Worm (Caenorhabditis elegans) whole organism, young adult: ENCODE results near the gene skr-9.

Experiments used
- C17E4.6 ChIP-seq: fragments of 200-800 bp; sonication (Bioruptor generic); IDR thresholded peaks from 2 replicates; pipeline ENCODE4 v1.3.6; 2022; ENCODE audit warnings: missing genetic modification reagents, missing genetic modification characterization, missing compliant biosample characterization
- D2030.7 ChIP-seq: fragments of 200-800 bp; sonication (Bioruptor generic); IDR thresholded peaks from 2 replicates; pipeline ENCODE4 v1.3.6; 2022; ENCODE audit warnings: missing genetic modification reagents, missing genetic modification characterization, missing compliant biosample characterization
- F33H1.4 ChIP-seq: fragments of 200-800 bp; sonication (Bioruptor generic); IDR thresholded peaks from 2 replicates; pipeline ENCODE4 v1.3.6; 2022; ENCODE audit warnings: missing genetic modification reagents, missing genetic modification characterization, missing compliant biosample characterization
- F55B11.4 ChIP-seq: sonication (generic microtip); optimal IDR thresholded peaks from 2 replicates; lab custom pipeline; 2016; ENCODE audit warnings: missing compliant biosample characterization, missing genetic modification characterization, borderline replicate concordance; ENCODE audit not compliant: insufficient read depth
- F57C9.4 ChIP-seq: sonication (generic microtip); optimal IDR thresholded peaks from 2 replicates; lab custom pipeline; 2017; ENCODE audit warnings: mild to moderate bottlenecking, missing genetic modification characterization, missing compliant biosample characterization
- K11D2.4 ChIP-seq: fragments of 200-800 bp; sonication (Bioruptor generic); IDR thresholded peaks from 2 replicates; pipeline ENCODE4 v1.3.6; 2022; ENCODE audit warnings: missing genetic modification reagents, missing genetic modification characterization, missing compliant biosample characterization
- athp-1 ChIP-seq: sonication (generic microtip); optimal IDR thresholded peaks from 2 replicates; lab custom pipeline; 2017; ENCODE audit warnings: mild to moderate bottlenecking, missing genetic modification characterization, missing compliant biosample characterization
- attf-6 ChIP-seq: fragments of 200-800 bp; sonication (Bioruptor generic); IDR thresholded peaks from 2 replicates; pipeline ENCODE4 v1.3.6; 2022; ENCODE audit warnings: missing genetic modification reagents, missing genetic modification characterization, missing compliant biosample characterization
- ccch-3 ChIP-seq: fragments of 200-800 bp; sonication (Bioruptor generic); optimal IDR thresholded peaks from 2 replicates; lab custom pipeline; 2018; ENCODE audit warnings: mild to moderate bottlenecking, missing genetic modification characterization, missing compliant biosample characterization
- cebp-2 ChIP-seq: fragments of 200-800 bp; sonication (Bioruptor generic); IDR thresholded peaks from 2 replicates; pipeline ENCODE4 v1.3.6; 2022; ENCODE audit warnings: missing genetic modification characterization, missing compliant biosample characterization
- ceh-100 ChIP-seq: fragments of 200-800 bp; sonication (Bioruptor generic); IDR thresholded peaks from 2 replicates; pipeline ENCODE4 v1.3.6; 2022; ENCODE audit warnings: missing genetic modification reagents, missing genetic modification characterization, missing compliant biosample characterization
- ceh-91 ChIP-seq: fragments of 200-800 bp; sonication (Bioruptor generic); IDR thresholded peaks from 2 replicates; pipeline ENCODE4 v1.3.6; 2022; ENCODE audit warnings: missing genetic modification reagents, missing genetic modification characterization, missing compliant biosample characterization
- dox-1 ChIP-seq: fragments of 200-800 bp; sonication (Bioruptor generic); IDR thresholded peaks from 2 replicates; pipeline ENCODE4 v1.3.6; 2022; ENCODE audit warnings: missing genetic modification reagents, missing genetic modification characterization, missing compliant biosample characterization
- dpl-1 ChIP-seq: fragments of 150-350 bp; optimal IDR thresholded peaks from 2 replicates; lab custom pipeline; 2014; ENCODE audit warnings: missing biosample characterization, missing genetic modification reagents, missing genetic modification characterization
- egrh-3 ChIP-seq: fragments of 200-800 bp; sonication (Bioruptor generic); IDR thresholded peaks from 2 replicates; pipeline ENCODE4 v1.3.6; 2022; ENCODE audit warnings: missing genetic modification reagents, missing genetic modification characterization, missing compliant biosample characterization
- hmg-20 ChIP-seq: fragments of 200-800 bp; sonication (Bioruptor generic); IDR thresholded peaks from 2 replicates; pipeline ENCODE4 v1.3.6; 2022; ENCODE audit warnings: missing genetic modification reagents, missing genetic modification characterization, missing compliant biosample characterization
- hsf-1 ChIP-seq: fragments of 200-800 bp; sonication (Bioruptor generic); IDR thresholded peaks from 2 replicates; pipeline ENCODE4 v1.3.6; 2022; ENCODE audit warnings: missing genetic modification reagents, missing genetic modification characterization, missing compliant biosample characterization
- lin-26 ChIP-seq: fragments of 200-800 bp; sonication (Bioruptor generic); IDR thresholded peaks from 2 replicates; pipeline ENCODE4 v1.3.6; 2022; ENCODE audit warnings: missing genetic modification reagents, missing genetic modification characterization, missing compliant biosample characterization
- lsl-1 ChIP-seq: fragments of 200-800 bp; sonication (Bioruptor generic); optimal IDR thresholded peaks from 2 replicates; lab custom pipeline; 2018; ENCODE audit warnings: mild to moderate bottlenecking, missing genetic modification characterization, moderate library complexity, missing compliant biosample characterization
- nfya-2 ChIP-seq: fragments of 200-800 bp; sonication (Bioruptor generic); IDR thresholded peaks from 2 replicates; pipeline ENCODE4 v1.3.6; 2022; ENCODE audit warnings: missing genetic modification reagents, missing genetic modification characterization, missing compliant biosample characterization
- rpc-1 ChIP-seq, 2 experiments: fragments of 150-350 bp in 1 of 2; sonication (generic microtip) in 1 of 2; optimal IDR thresholded peaks; 2 replicates each; lab custom pipeline; 2014 to 2018; ENCODE audit warnings: missing biosample characterization in 1 of 2, missing genetic modification characterization in 1 of 2, missing genetic modification reagents in 1 of 2, missing genotype in 1 of 2
- snpc-4 ChIP-seq, 5 experiments: fragments of 150-350 bp in 1 of 5; sonication (generic microtip) in 4 of 5; optimal IDR thresholded peaks; 2 replicates each; lab custom pipeline; 2014 to 2018; ENCODE audit warnings: missing genetic modification characterization in 5 of 5, missing biosample characterization in 3 of 5, antibody characterized with exemption in 2 of 5, mild to moderate bottlenecking in 2 of 5, missing compliant biosample characterization in 2 of 5, missing genotype in 2 of 5, moderate library complexity in 2 of 5, missing genetic modification reagents in 1 of 5
- tbp1 ChIP-seq: fragments of 200-800 bp; sonication (Bioruptor generic); optimal IDR thresholded peaks from 2 replicates; lab custom pipeline; 2018; ENCODE audit warnings: mild to moderate bottlenecking, missing genetic modification characterization, missing compliant biosample characterization
- xnd-1 ChIP-seq: sonication (generic microtip); optimal IDR thresholded peaks from 2 replicates; lab custom pipeline; 2016; ENCODE audit warnings: missing genotype, missing genetic modification reagents, missing genetic modification characterization, missing compliant biosample characterization
- zim-3 ChIP-seq: sonication (generic microtip); optimal IDR thresholded peaks from 2 replicates; lab custom pipeline; 2017; ENCODE audit warnings: mild to moderate bottlenecking, missing genetic modification characterization, moderate library complexity, missing compliant biosample characterization
- ztf-18 ChIP-seq: sonication (generic microtip); optimal IDR thresholded peaks from 2 replicates; lab custom pipeline; 2016; ENCODE audit warnings: missing genotype, mild to moderate bottlenecking, missing genetic modification characterization, missing compliant biosample characterization
- ztf-28 ChIP-seq: fragments of 200-800 bp; sonication (Bioruptor generic); IDR thresholded peaks from 2 replicates; pipeline ENCODE4 v1.3.6; 2022; ENCODE audit warnings: missing genetic modification reagents, missing genetic modification characterization, missing compliant biosample characterization
- ztf-3 ChIP-seq: fragments of 200-800 bp; sonication (Bioruptor generic); optimal IDR thresholded peaks from 2 replicates; lab custom pipeline; 2018; ENCODE audit warnings: mild to moderate bottlenecking, missing genetic modification characterization, missing compliant biosample characterization

Gene skr-9

DNA sequence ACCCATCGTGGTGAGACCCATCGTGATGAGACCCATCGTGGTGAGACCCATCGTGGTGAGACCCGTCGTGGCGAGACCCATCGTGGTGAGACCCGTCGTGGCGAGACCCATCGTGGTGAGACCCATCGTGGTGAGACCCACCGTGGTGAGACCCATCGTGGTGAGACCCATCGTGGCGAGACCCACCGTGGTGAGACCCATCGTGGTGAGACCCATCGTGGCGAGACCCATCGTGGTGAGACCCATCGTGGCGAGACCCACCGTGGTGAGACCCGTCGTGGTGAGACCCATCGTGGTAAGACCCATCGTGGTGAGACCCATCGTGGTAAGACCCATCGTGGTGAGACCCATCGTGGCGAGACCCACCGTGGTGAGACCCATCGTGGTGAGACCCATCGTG is 22.4 kb upstream of the skr-9 start:
- TF ChIP-seq lin-26 (GFP tag; lab: Robert Waterston, UW) (0 out of 2 replicates have a peak, but pooled peaks have one; percentile 30), cebp-2 (GFP tag; lab: Robert Waterston, UW) (0 out of 2 replicates have a peak, but pooled peaks have one; percentile 67), egrh-3 (GFP tag; lab: Robert Waterston, UW) (peak; percentile 77; the same call in 1 of the 2 replicates)

DNA sequence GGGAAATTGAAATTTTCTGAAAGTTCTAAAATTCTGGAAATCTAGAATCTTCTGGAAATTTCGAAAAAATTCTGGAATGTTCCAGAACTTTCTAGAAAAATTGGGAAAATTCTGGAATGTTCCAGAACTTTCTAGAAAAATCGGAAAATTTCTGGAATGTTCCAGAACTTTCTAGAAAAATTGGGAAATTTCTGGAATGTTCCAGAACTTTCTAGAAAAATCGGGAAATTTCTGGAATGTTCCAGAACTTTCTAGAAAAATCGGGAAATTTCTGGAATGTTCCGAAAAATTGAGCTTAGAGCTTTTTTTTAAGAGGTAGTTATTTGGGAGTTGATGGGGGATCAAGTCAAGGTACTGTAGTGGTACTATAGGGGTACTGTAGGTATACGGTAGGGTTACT is 21.7 kb upstream of the skr-9 start:
- peak; percentile 96 for TF ChIP-seq hsf-1 (GFP tag; lab: Robert Waterston, UW)

DNA sequence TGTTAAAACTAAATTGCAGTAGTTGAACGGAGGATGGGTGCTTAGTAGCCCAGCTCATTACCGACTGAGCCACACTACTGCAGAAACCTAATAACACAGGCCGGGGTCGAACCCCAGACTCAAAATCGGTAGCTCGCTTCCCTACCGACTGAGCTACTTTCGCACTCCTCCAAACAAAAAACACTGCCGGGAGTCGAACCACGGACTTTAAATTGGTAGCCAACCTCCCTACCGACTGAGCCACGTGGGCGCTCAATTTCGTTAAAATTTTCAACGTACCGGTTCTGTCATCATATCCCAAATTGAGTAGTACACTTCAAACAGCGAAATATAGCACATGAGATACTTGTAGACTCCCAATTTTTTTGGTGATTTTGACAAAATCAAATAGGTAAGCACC is 13.0 kb upstream of the skr-9 start:
- TF ChIP-seq snpc-4 (GFP tag; optimal IDR thresholded peaks at IDR 0.05; lab: Kevin White, UChicago) (peak; percentile 59), snpc-4 (tag; optimal IDR thresholded peaks at IDR 0.05; lab: Kevin White, UChicago) (peak in 3 of 4 experiments; percentile 92), rpc-1 (optimal IDR thresholded peaks at IDR 0.05; lab: Kevin White, UChicago) (no peak), rpc-1 (tag; optimal IDR thresholded peaks at IDR 0.05; lab: Kevin White, UChicago) (peak; percentile 62), ceh-100 (GFP tag; lab: Robert Waterston, UW) (0 out of 2 replicates have a peak, but pooled peaks have one; percentile 30), ztf-18 (tag; lab: Kevin White, UChicago) (no peak), dox-1 (peak; percentile 69), dpl-1 (GFP tag; lab: Kevin White, UChicago) (peak; percentile 6), lin-26 (GFP tag; lab: Robert Waterston, UW) (peak; percentile 64; the same call in 1 of the 2 replicates), attf-6 (GFP tag; lab: Robert Waterston, UW) (peak; percentile 91), hmg-20 (GFP tag; lab: Robert Waterston, UW) (no peak), D2030.7 (GFP tag; lab: Robert Waterston, UW) (peak; percentile 71), tbp1 (GFP tag; lab: Kevin White, UChicago) (peak; percentile 79), egrh-3 (GFP tag; lab: Robert Waterston, UW) (no peak), hsf-1 (GFP tag; lab: Robert Waterston, UW) (no peak)
- TF ChIP-seq, all 124 proteins: peak for 9

DNA sequence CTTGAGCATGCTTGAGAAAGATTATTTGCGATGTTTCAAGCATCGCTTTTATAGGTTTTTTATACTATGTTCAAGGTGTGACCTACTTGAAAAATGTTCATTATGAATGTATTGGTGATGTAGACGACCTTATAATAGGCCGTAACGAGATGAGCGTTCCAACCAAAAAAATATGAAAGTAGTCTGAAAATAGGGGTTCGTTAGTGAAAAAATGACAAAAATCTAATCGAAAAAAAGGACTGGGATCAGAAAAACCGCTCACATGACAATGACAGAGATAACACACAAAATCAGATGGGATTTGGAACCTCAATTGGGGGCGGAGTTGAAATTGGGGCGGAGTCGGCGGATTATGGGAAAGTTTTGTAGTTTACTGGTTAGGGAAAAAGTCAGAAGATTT is 12.5 kb upstream of the skr-9 start, which contains the start of gene Y116A8C.40:
Gene Y116A8C.40 (minus strand): TSS at position 101 of the 400 bp plus-strand sequence.
- TF ChIP-seq nfya-2 (GFP tag; lab: Robert Waterston, UW) (no peak), ztf-28 (GFP tag; lab: Robert Waterston, UW) (no peak), attf-6 (GFP tag; lab: Robert Waterston, UW) (no peak), lsl-1 (GFP tag; lab: Kevin White, UChicago) (no peak), ztf-3 (no peak)

DNA sequence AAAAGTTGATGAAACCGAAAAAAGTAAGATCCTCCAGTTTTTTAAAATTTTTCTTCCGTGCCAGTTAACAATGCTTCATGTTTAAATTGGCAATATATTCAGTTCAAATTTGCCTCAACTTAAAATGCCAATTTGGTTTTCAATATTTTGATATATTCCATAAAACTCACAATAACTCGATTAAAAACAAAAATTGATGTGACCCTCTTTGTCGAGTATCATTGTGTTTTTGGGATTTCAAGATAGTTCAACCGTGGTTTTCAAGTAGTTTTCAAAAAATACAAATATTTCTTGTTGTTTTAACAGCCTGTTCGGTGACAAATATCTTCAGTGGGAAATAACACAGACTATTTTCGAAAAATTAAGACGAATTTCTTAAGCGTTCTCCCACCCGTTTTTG is 10.4 kb upstream of the skr-9 start:
- TF ChIP-seq F33H1.4 (GFP tag; lab: Robert Waterston, UW): no peak
- TF ChIP-seq rpc-1 (optimal IDR thresholded peaks at IDR 0.05; lab: Kevin White, UChicago): no peak
- no peak for TF ChIP-seq rpc-1 (tag; optimal IDR thresholded peaks at IDR 0.05; lab: Kevin White, UChicago)
- TF ChIP-seq ceh-91 (GFP tag; lab: Robert Waterston, UW): no peak
- no peak for TF ChIP-seq ccch-3 (GFP tag; lab: Kevin White, UChicago)
- TF ChIP-seq zim-3 (tag; lab: Kevin White, UChicago): no peak
- TF ChIP-seq F55B11.4 (tag; lab: Kevin White, UChicago): no peak
- no peak for TF ChIP-seq cebp-2 (GFP tag; lab: Robert Waterston, UW)
- no peak for TF ChIP-seq K11D2.4 (GFP tag; lab: Robert Waterston, UW)
- TF ChIP-seq athp-1 (tag; lab: Kevin White, UChicago): no peak
- TF ChIP-seq F57C9.4 (tag; lab: Kevin White, UChicago): no peak
- no peak for TF ChIP-seq C17E4.6 (GFP tag; lab: Robert Waterston, UW)
- no peak for TF ChIP-seq xnd-1 (tag; lab: Kevin White, UChicago)
